Fruit fly (Drosophila melanogaster): ENCODE measurements around the gene GatC.

The GatC gene

dm6 chr2L:13829540-13829939, 3.4 kb downstream of the GatC start, which contains the start of the genes Arpc1 and Orc5:
Arpc1 (minus strand) TSS chr2L:13829741.
Orc5 (plus strand) TSS chr2L:13829837.
- TF ChIP-seq Rel (GFP tag; optimal IDR thresholded peaks at IDR 0.05) (no peak), Rel (tag; optimal IDR thresholded peaks at IDR 0.05) (peak; percentile 58), GATAd (GFP tag; optimal IDR thresholded peaks at IDR 0.05) (no peak)

dm6 chr2L:13827557-13827956, 5.3 kb downstream of the GatC start, which contains the start of gene PolG1:
PolG1 (minus strand) TSS chr2L:13827772.
- TF ChIP-seq N (GFP tag; optimal IDR thresholded peaks at IDR 0.05) (no peak), CG9705 (GFP tag; optimal IDR thresholded peaks at IDR 0.05) (no peak), CG32264 (GFP tag; optimal IDR thresholded peaks at IDR 0.05) (no peak), brk (GFP tag; optimal IDR thresholded peaks at IDR 0.05) (no peak), HLH106 (tag; optimal IDR thresholded peaks at IDR 0.05) (no peak), dsf (GFP tag; optimal IDR thresholded peaks at IDR 0.05; ENCODE audit: borderline replicate concordance) (no peak), h (GFP tag; optimal IDR thresholded peaks at IDR 0.05) (no peak), Jra (GFP tag; optimal IDR thresholded peaks at IDR 0.05) (no peak), pan (optimal IDR thresholded peaks at IDR 0.05) (no peak), CrebA (GFP tag; optimal IDR thresholded peaks at IDR 0.05; ENCODE audit: borderline replicate concordance) (no peak), Abd-B (GFP tag; optimal IDR thresholded peaks at IDR 0.05) (no peak), lola (GFP tag; optimal IDR thresholded peaks at IDR 0.05) (no peak), dmrt93B (GFP tag; optimal IDR thresholded peaks at IDR 0.05) (no peak), usp (GFP tag; optimal IDR thresholded peaks at IDR 0.05) (no peak)

- no peak for TF ChIP-seq Rel (GFP tag; optimal IDR thresholded peaks at IDR 0.05)
- TF ChIP-seq Rel (tag; optimal IDR thresholded peaks at IDR 0.05) = peak; percentile 79
- TF ChIP-seq Myc (optimal IDR thresholded peaks at IDR 0.05) = no peak
These were observed 12.0 kb downstream of the GatC start, which contains the start of gene b for dm6 chr2L:13820948-13821347. b (plus strand) TSS chr2L:13821248.

dm6 chr2L:13820176-13820575, 12.7 kb downstream of the GatC start:
- TF ChIP-seq Rel (GFP tag; optimal IDR thresholded peaks at IDR 0.05) = no peak
- TF ChIP-seq Rel (tag; optimal IDR thresholded peaks at IDR 0.05) = peak; percentile 91
- no peak for TF ChIP-seq psq (GFP tag; optimal IDR thresholded peaks at IDR 0.05)
- TF ChIP-seq pan (optimal IDR thresholded peaks at IDR 0.05) = no peak
- TF ChIP-seq usp (GFP tag; optimal IDR thresholded peaks at IDR 0.05) = no peak

dm6 chr2L:13813604-13814178, 19.2 kb downstream of the GatC start, which contains the start of gene Sos:
Sos (plus strand) TSS chr2L:13813816.
- TF ChIP-seq lola (GFP tag; optimal IDR thresholded peaks at IDR 0.05) (no peak), Rel (GFP tag; optimal IDR thresholded peaks at IDR 0.05) (no peak), Rel (tag; optimal IDR thresholded peaks at IDR 0.05) (peak; percentile 45)

- TF ChIP-seq GATAd (GFP tag; optimal IDR thresholded peaks at IDR 0.05) = no peak
- no peak for TF ChIP-seq tai (GFP tag; optimal IDR thresholded peaks at IDR 0.05)
- TF ChIP-seq h (GFP tag; optimal IDR thresholded peaks at IDR 0.05) = no peak
- TF ChIP-seq Hr83 (GFP tag; optimal IDR thresholded peaks at IDR 0.05; ENCODE audit: poor library complexity, severe bottlenecking) = no peak
- no peak for TF ChIP-seq dl (GFP tag; optimal IDR thresholded peaks at IDR 0.05; ENCODE audit: insufficient read depth in 1 of 2, partially characterized antibody in 2 of 2)
- TF ChIP-seq br (GFP tag; optimal IDR thresholded peaks at IDR 0.05) = no peak
- no peak for TF ChIP-seq Myc (optimal IDR thresholded peaks at IDR 0.05)
- no peak for TF ChIP-seq fru (GFP tag; optimal IDR thresholded peaks at IDR 0.05)
- no peak for TF ChIP-seq Rel (GFP tag; optimal IDR thresholded peaks at IDR 0.05)
- no peak for TF ChIP-seq Rel (tag; optimal IDR thresholded peaks at IDR 0.05)
- no peak for TF ChIP-seq pan (optimal IDR thresholded peaks at IDR 0.05)
These were observed 19.7 kb downstream of the GatC start, which contains the start of gene CG16888 for dm6 chr2L:13813156-13813555. CG16888 (minus strand) TSS chr2L:13813256.

- no peak for TF ChIP-seq dsf (GFP tag; optimal IDR thresholded peaks at IDR 0.05; ENCODE audit: borderline replicate concordance)
- peak; percentile 15 for TF ChIP-seq CG9705 (GFP tag; optimal IDR thresholded peaks at IDR 0.05)
- TF ChIP-seq Hr83 (GFP tag; optimal IDR thresholded peaks at IDR 0.05; ENCODE audit: poor library complexity, severe bottlenecking) = peak; percentile 21
- no peak for TF ChIP-seq jim (GFP tag; optimal IDR thresholded peaks at IDR 0.05)
- TF ChIP-seq Jra (GFP tag; optimal IDR thresholded peaks at IDR 0.05) = no peak
- TF ChIP-seq psq (GFP tag; optimal IDR thresholded peaks at IDR 0.05) = no peak
- TF ChIP-seq ey (GFP tag; optimal IDR thresholded peaks at IDR 0.05) = no peak
- no peak for TF ChIP-seq dmrt93B (GFP tag; optimal IDR thresholded peaks at IDR 0.05)
These were observed 21.6 kb downstream of the GatC start, which contains the start of the genes Adat1 and CG16865 for dm6 chr2L:13811323-13811722. Adat1 (minus strand) TSS chr2L:13811474. CG16865 (plus strand) TSS chr2L:13811522.
